Worm (Caenorhabditis elegans) whole organism, L2 larva: ENCODE results near the gene hsp-16.41.

Experiments used
- C34F6.9 ChIP-seq: fragments of 150-350 bp; optimal IDR thresholded peaks from 2 replicates; lab custom pipeline; 2014; ENCODE audit warnings: missing biosample characterization, missing genetic modification characterization
- F13H6.1 ChIP-seq: sonication (generic microtip); optimal IDR thresholded peaks from 2 replicates; lab custom pipeline; 2016; ENCODE audit warnings: missing genetic modification characterization, missing compliant biosample characterization
- R02D3.7 ChIP-seq: fragments of 150-350 bp; optimal IDR thresholded peaks from 2 replicates; lab custom pipeline; 2014; ENCODE audit warnings: missing biosample characterization, missing genetic modification characterization
- Y55F3AM.14 ChIP-seq: fragments of 200-800 bp; sonication (Bioruptor generic); optimal IDR thresholded peaks from 2 replicates; lab custom pipeline; 2018; ENCODE audit warnings: mild to moderate bottlenecking, missing genetic modification characterization, missing compliant biosample characterization
- ZK546.5 ChIP-seq: sonication (generic microtip); optimal IDR thresholded peaks from 2 replicates; lab custom pipeline; 2017; ENCODE audit warnings: missing biosample characterization, missing genetic modification characterization
- aly-2 ChIP-seq: fragments of 150-350 bp; optimal IDR thresholded peaks from 2 replicates; lab custom pipeline; 2014; ENCODE audit warnings: missing biosample characterization, missing genetic modification characterization
- ama-1 ChIP-seq: fragments of 150-350 bp; optimal IDR thresholded peaks from 2 replicates; lab custom pipeline; 2018; ENCODE audit warnings: inconsistent platforms
- blmp-1 ChIP-seq: sonication (generic microtip); optimal IDR thresholded peaks from 2 replicates; lab custom pipeline; 2017; ENCODE audit warnings: missing genetic modification characterization, mild to moderate bottlenecking, missing compliant biosample characterization, antibody characterized with exemption, moderate library complexity; ENCODE audit not compliant: insufficient read depth
- ceh-16 ChIP-seq: fragments of 150-350 bp; optimal IDR thresholded peaks from 2 replicates; lab custom pipeline; 2014; ENCODE audit warnings: missing biosample characterization, missing genetic modification characterization
- ceh-82 ChIP-seq: fragments of 150-350 bp; optimal IDR thresholded peaks from 2 replicates; lab custom pipeline; 2014; ENCODE audit warnings: missing biosample characterization, missing genetic modification characterization
- crh-2 ChIP-seq: sonication (generic microtip); optimal IDR thresholded peaks from 2 replicates; lab custom pipeline; 2017; ENCODE audit warnings: missing biosample characterization, missing genetic modification characterization
- elt-3 ChIP-seq: sonication (generic microtip); optimal IDR thresholded peaks from 2 replicates; lab custom pipeline; 2017; ENCODE audit warnings: missing biosample characterization, missing genetic modification characterization
- fos-1 ChIP-seq: fragments of 150-350 bp; optimal IDR thresholded peaks from 2 replicates; lab custom pipeline; 2014; ENCODE audit warnings: missing biosample characterization, missing genetic modification characterization
- gmeb-1 ChIP-seq: fragments of 150-350 bp; optimal IDR thresholded peaks from 2 replicates; lab custom pipeline; 2014; ENCODE audit warnings: missing biosample characterization, missing genetic modification characterization
- lin-11 ChIP-seq: fragments of 150-350 bp; sonication (generic microtip); optimal IDR thresholded peaks from 2 replicates; lab custom pipeline; 2014; ENCODE audit warnings: missing biosample characterization, missing genetic modification characterization, inconsistent platforms, mixed read lengths
- lin-13 ChIP-seq: fragments of 150-350 bp; optimal IDR thresholded peaks from 2 replicates; lab custom pipeline; 2014; ENCODE audit warnings: missing biosample characterization, missing genetic modification reagents, missing genetic modification characterization
- lin-39 ChIP-seq: fragments of 150-350 bp; optimal IDR thresholded peaks from 2 replicates; lab custom pipeline; 2014; ENCODE audit warnings: missing biosample characterization, missing genetic modification reagents, missing genetic modification characterization
- lsy-2 ChIP-seq, 2 experiments: fragments of 150-350 bp in 1 of 2; sonication (generic microtip) in 1 of 2; optimal IDR thresholded peaks; 2 replicates each; lab custom pipeline; 2014 to 2017; ENCODE audit warnings: missing biosample characterization in 2 of 2, missing genetic modification characterization in 2 of 2
- mbf-1 ChIP-seq: sonication (generic microtip); optimal IDR thresholded peaks from 2 replicates; lab custom pipeline; 2017; ENCODE audit warnings: missing biosample characterization, missing genetic modification characterization
- nhr-10 ChIP-seq: sonication (generic microtip); optimal IDR thresholded peaks from 2 replicates; lab custom pipeline; 2017; ENCODE audit warnings: missing biosample characterization, missing genetic modification characterization
- nhr-11 ChIP-seq: fragments of 150-350 bp; optimal IDR thresholded peaks from 2 replicates; lab custom pipeline; 2014; ENCODE audit warnings: missing biosample characterization, missing genetic modification characterization
- nhr-12 ChIP-seq: fragments of 150-350 bp; optimal IDR thresholded peaks from 2 replicates; lab custom pipeline; 2014; ENCODE audit warnings: missing biosample characterization, missing genetic modification characterization
- nhr-129 ChIP-seq: fragments of 150-350 bp; optimal IDR thresholded peaks from 2 replicates; lab custom pipeline; 2014; ENCODE audit warnings: missing biosample characterization, missing genetic modification characterization
- nhr-21 ChIP-seq: fragments of 150-350 bp; optimal IDR thresholded peaks from 2 replicates; lab custom pipeline; 2014; ENCODE audit warnings: missing biosample characterization, missing genetic modification characterization
- nhr-23 ChIP-seq: fragments of 150-350 bp; optimal IDR thresholded peaks from 2 replicates; lab custom pipeline; 2014; ENCODE audit warnings: missing biosample characterization, missing genetic modification reagents, missing genetic modification characterization
- nhr-77 ChIP-seq: fragments of 150-350 bp; optimal IDR thresholded peaks from 2 replicates; lab custom pipeline; 2014; ENCODE audit warnings: missing biosample characterization, missing genetic modification characterization
- peb-1 ChIP-seq: fragments of 150-350 bp; optimal IDR thresholded peaks from 2 replicates; lab custom pipeline; 2014; ENCODE audit warnings: missing biosample characterization, missing genetic modification characterization
- sem-4 ChIP-seq: fragments of 150-350 bp; optimal IDR thresholded peaks from 2 replicates; lab custom pipeline; 2014; ENCODE audit warnings: missing biosample characterization, missing genetic modification reagents, missing genetic modification characterization
- sma-3 ChIP-seq: sonication (generic microtip); optimal IDR thresholded peaks from 2 replicates; lab custom pipeline; 2016; ENCODE audit warnings: missing genetic modification reagents, missing genetic modification characterization, missing compliant biosample characterization
- sma-9 ChIP-seq, 2 experiments: fragments of 150-350 bp in 1 of 2; sonication (generic microtip) in 1 of 2; optimal IDR thresholded peaks; 2 replicates each; lab custom pipeline; 2014 to 2016; ENCODE audit warnings: missing genetic modification characterization in 2 of 2, mild to moderate bottlenecking in 1 of 2, missing biosample characterization in 1 of 2, missing compliant biosample characterization in 1 of 2, missing genetic modification reagents in 1 of 2, moderate library complexity in 1 of 2
- snpc-4 ChIP-seq: fragments of 150-350 bp; optimal IDR thresholded peaks from 2 replicates; lab custom pipeline; 2014; ENCODE audit warnings: missing biosample characterization, missing genetic modification characterization
- unc-39 ChIP-seq: fragments of 150-350 bp; optimal IDR thresholded peaks from 2 replicates; lab custom pipeline; 2014; ENCODE audit warnings: missing biosample characterization, missing genetic modification characterization
- unc-55 ChIP-seq: fragments of 150-350 bp; sonication (generic microtip); optimal IDR thresholded peaks from 3 replicates; lab custom pipeline; 2014; ENCODE audit warnings: missing biosample characterization, missing genetic modification reagents, missing genetic modification characterization
- unc-62 ChIP-seq: fragments of 150-350 bp; optimal IDR thresholded peaks from 2 replicates; lab custom pipeline; 2014; ENCODE audit warnings: missing biosample characterization, missing genetic modification reagents, missing genetic modification characterization
- ztf-4 ChIP-seq: fragments of 150-350 bp; optimal IDR thresholded peaks from 2 replicates; lab custom pipeline; 2014; ENCODE audit warnings: missing biosample characterization, missing genetic modification characterization

The hsp-16.41 gene

DNA sequence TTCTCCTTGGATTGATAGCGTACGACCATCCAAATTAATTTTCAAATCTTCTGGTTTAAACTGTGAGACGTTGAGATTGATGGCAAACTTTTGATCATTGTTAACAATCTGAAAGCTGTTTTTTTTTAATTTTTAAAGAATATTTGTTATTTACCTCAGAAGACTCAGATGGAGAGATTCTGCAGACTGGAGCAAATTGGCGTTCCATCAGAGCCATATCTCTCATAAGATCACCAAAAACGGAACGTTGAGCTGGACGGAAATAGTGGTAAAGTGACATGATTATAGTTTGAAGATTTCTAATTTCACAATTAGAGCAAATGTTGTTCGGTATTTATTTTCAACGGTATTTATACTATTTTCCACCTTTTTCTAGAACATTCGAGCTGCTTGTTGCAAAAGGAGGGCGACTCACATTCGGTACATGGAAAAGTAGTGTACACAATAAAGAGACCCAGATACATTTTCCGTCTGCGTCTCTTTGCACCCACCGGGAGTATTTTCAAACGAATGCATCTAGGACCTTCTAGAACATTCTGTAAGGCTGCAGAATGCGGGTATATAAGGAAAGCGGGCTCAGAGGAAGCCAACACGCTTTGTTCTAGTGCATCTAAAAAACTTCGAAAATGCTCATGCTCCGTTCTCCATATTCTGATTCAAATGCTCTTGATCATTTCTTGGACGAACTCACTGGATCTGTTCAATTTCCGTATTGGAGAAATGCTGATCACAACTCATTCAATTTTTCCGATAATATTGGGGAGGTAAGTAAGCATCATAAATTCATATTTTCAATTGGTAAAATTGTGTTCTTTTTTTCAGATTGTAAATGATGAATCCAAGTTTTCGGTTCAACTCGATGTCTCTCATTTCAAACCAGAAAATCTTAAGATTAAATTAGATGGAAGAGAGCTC lies at the start of gene hsp-16.41, which contains the start of gene hsp-16.2:
Gene hsp-16.41, plus strand, starts transcription at position 534 of the 915 bp plus-strand sequence.
Gene hsp-16.2, minus strand, starts transcription at position 313 of the 915 bp plus-strand sequence.
- TF ChIP-seq ceh-16 (tag; lab: Kevin White, UChicago) (no peak), crh-2 (peak; percentile 65), ztf-4 (tag; lab: Kevin White, UChicago) (peak; percentile 57), nhr-10 (no peak), nhr-12 (no peak), sem-4 (tag; lab: Kevin White, UChicago) (peak; percentile 52), unc-39 (tag; lab: Kevin White, UChicago) (no peak), nhr-129 (peak; percentile 40), snpc-4 (no peak), sma-9 (GFP tag; optimal IDR thresholded peaks at IDR 0.05; lab: Kevin White, UChicago) (peak; percentile 74), sma-9 (tag; optimal IDR thresholded peaks at IDR 0.05; lab: Kevin White, UChicago) (no peak), unc-55 (peak; percentile 63), Y55F3AM.14 (GFP tag; lab: Kevin White, UChicago) (no peak), C34F6.9 (tag; lab: Kevin White, UChicago) (peak; percentile 61), F13H6.1 (tag; lab: Kevin White, UChicago) (peak; percentile 65), ama-1 (lab: Kevin White, UChicago) (peak; percentile 97), lsy-2 (tag; optimal IDR thresholded peaks at IDR 0.05; lab: Kevin White, UChicago) (peak in 1 of 2 experiments; percentile 72), fos-1 (tag; lab: Kevin White, UChicago) (peak; percentile 37), nhr-11 (tag; lab: Kevin White, UChicago) (no peak), ceh-82 (tag; lab: Kevin White, UChicago) (no peak), mbf-1 (no peak), lin-13 (GFP tag; lab: Kevin White, UChicago) (peak; percentile 21)

DNA sequence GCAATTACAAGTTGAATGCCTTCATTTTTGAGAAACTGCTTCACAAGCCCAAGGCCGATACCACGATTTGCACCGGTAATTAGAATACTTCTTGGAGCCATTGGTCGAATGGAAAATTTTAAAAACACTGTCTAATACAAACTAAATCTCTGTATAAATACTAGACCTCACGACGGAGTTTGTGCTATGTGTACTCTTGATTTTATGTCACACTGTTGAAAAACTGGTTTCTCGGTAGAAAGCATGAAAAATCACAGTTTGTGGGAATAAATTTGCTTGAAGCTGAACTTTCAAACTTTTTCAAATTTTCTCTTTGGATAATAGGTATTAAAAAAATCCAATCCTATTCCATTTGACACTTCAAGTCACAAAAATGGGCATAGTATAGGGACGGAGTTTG lies 49.4 kb upstream of the hsp-16.41 start, which contains the start of gene ZK697.14:
Gene ZK697.14, minus strand, starts transcription at position 101 of the 400 bp plus-strand sequence.
- TF ChIP-seq nhr-23: no peak
- TF ChIP-seq nhr-77: no peak
- TF ChIP-seq blmp-1 (tag; lab: Kevin White, UChicago): no peak
- no peak for TF ChIP-seq aly-2
- TF ChIP-seq peb-1 (tag; lab: Kevin White, UChicago): no peak
- no peak for TF ChIP-seq R02D3.7 (tag; lab: Kevin White, UChicago)
- no peak for TF ChIP-seq unc-62 (GFP tag; lab: Kevin White, UChicago)
- TF ChIP-seq ZK546.5 (tag; lab: Kevin White, UChicago): no peak

DNA sequence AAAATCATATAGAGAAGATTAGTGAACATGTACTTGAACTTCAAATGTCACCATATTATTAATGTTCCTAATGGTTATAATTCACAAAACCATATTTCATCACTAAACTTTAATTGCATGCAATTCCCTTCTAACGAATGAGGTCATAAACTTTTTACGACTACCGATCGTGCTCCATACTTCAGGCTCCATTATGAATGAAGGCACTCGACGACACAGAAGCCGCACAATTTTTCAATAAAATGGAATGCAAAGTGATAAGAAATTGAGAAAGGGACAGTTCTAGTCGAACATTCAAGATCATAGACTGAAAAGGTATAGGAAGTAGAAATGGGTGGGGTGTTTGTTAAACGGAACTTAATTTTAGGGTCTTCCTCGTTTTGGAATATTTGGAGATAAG lies 48.9 kb upstream of the hsp-16.41 start:
- TF ChIP-seq peb-1 (tag; lab: Kevin White, UChicago) (no peak), unc-55 (no peak), sma-9 (GFP tag; optimal IDR thresholded peaks at IDR 0.05; lab: Kevin White, UChicago) (no peak), sma-9 (tag; optimal IDR thresholded peaks at IDR 0.05; lab: Kevin White, UChicago) (no peak), lsy-2 (tag; optimal IDR thresholded peaks at IDR 0.05; lab: Kevin White, UChicago) (no peak), lin-39 (tag; lab: Kevin White, UChicago) (no peak), lin-13 (GFP tag; lab: Kevin White, UChicago) (no peak), crh-2 (no peak), ceh-16 (tag; lab: Kevin White, UChicago) (no peak), sma-3 (GFP tag; lab: Kevin White, UChicago) (no peak), gmeb-1 (tag; lab: Kevin White, UChicago) (no peak), R02D3.7 (tag; lab: Kevin White, UChicago) (no peak), ZK546.5 (tag; lab: Kevin White, UChicago) (no peak), nhr-23 (no peak), aly-2 (no peak), sem-4 (tag; lab: Kevin White, UChicago) (no peak), elt-3 (tag; lab: Kevin White, UChicago) (no peak), unc-62 (GFP tag; lab: Kevin White, UChicago) (no peak), ztf-4 (tag; lab: Kevin White, UChicago) (no peak), nhr-21 (tag; lab: Kevin White, UChicago) (no peak), lin-11 (tag; lab: Kevin White, UChicago) (no peak)
